Worm (Caenorhabditis elegans): ENCODE data around the gene ZK512.2.

Gene ZK512.2

DNA sequence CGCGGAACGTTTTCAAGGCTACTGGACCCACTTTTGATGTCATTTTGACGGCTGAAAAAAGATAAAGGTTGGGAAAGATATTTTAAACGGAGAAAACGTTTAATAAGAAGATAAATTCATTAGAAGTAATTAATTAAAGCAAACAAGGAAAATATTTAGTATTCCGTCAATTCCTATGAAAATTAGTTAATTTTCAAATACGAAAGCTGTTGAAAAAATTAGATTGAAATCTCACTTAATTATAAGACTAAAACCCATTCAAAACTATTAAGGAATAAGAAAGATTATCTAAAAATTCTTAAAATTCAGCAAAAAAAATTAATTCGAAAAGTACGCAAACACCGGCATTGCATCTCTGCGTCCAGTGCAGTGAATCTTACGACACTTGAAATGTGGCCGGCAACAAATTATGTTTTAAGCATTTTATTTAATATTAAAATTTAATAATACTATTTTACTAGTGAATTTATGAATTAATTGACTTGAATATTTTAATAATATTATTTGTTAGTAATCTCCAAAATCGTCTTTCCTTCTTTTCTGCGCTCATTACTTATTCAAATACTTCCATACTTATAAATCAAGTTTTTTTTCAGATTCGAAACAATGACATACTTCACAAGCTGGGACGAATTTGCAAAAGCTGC lies at the start of gene ZK512.2, which contains the start of gene ZK512.4:
Gene ZK512.2 (minus strand): TSS at position 51 of the 647 bp plus-strand sequence.
Gene ZK512.4 (plus strand): TSS at position 597 of the 647 bp plus-strand sequence.
- no peak for TF ChIP-seq unc-62 (GFP tag; optimal IDR thresholded peaks at IDR 0.05)

DNA sequence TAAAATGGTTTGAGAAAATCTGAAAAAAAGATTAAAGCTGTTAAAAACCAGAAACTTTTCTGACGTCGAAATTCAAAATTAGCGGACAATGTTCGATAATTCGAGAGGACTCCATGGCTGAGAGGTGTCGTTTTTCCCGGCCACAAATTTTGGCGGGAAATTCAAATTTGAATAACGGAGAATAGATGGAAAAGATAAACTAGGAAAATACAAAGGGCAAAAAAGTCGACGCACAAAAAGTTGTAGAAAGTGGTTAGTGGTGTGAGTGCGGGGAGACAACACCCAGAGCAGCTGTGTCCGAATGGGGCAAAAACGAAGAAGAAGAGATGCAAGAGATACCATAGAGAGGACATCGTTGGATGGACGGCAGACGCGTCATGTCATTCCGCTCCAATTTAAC lies 46.5 kb upstream of the ZK512.2 start, which contains the start of gene cls-3:
Gene cls-3 (minus strand): TSS at position 19 of the 400 bp plus-strand sequence.
- TF ChIP-seq unc-62 (GFP tag; optimal IDR thresholded peaks at IDR 0.05), result no peak

DNA sequence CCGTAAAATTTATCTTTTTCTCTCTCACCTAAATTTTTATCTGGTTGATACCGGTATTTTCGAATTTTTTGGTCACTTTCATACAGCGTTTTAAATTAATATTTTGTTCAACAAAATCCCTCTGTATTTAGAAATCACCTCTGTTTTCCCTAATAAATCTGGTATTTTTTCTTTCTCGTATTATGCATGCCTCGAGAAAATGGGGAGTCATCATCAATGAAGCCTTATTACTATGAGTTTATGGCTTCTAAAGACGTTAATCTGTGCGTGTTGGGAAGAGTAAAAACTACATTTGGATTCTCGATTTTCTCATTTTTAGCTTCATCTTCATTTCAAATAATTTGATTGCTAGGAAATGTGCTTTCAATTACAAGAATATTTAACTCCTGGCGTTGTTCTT lies 41.1 kb upstream of the ZK512.2 start, which contains the start of gene ZC84.7:
Gene ZC84.7 (plus strand): TSS at position 301 of the 400 bp plus-strand sequence.
- no peak for TF ChIP-seq unc-62 (GFP tag; optimal IDR thresholded peaks at IDR 0.05)

DNA sequence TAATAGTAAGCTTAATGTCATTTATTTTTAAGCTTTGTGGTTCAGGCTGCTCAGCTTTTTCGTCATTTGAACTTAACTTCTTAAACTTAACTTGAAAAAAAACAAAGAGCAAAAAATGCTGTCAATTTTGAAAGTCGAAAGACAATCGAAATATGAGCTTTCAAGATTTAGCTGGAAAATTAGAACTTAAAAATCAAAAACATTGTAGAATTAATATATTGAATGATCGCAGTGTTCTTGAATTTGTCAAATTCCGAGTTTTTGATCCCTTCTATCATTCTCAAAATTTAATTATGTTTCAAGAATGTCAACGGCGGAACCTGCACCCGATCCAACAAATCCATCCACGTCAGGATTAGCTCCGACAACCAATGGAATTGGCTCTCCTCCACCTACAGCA lies 36.7 kb upstream of the ZK512.2 start, which contains the start of gene tax-4:
Gene tax-4 (plus strand): TSS at position 301 of the 400 bp plus-strand sequence.
- TF ChIP-seq unc-62 (GFP tag; optimal IDR thresholded peaks at IDR 0.05), result no peak

DNA sequence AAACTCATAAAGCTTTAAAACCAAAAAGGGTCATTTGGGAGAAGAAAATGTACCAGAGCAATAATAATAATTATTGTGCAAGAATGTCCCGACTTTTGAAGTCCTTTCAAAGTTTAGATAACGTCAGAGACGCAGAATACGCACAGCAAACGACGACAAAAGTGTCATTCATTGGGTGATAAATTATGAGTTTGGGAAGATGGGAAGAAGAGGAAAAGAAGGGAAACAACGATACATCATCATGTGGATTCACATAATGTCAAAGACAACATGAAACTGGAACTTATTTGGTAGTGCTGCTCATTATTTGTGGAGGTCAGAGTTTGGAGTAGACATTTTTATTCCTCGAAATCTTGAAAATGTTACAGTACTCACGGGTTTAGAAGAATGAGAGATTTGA lies 33.3 kb upstream of the ZK512.2 start:
- no peak for TF ChIP-seq unc-62 (GFP tag; optimal IDR thresholded peaks at IDR 0.05)

DNA sequence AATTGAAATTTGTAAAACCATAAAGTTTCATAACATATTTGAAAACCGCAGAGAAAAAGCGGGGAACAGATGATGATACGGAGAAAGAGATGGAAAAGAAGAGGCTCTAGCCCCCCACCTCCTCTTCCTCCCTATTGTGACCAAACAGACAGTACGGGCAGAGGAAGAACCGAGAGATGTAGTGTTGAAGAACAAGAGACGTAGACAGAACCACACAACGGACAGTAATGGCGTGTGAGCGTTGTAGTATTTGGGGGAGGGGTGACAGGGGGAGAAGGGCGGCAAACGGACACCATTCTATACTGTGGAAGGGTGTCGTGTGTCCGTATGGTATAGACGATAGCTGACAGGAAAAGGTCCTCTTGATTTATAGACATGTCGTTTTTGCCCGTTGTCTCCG lies 31.4 kb upstream of the ZK512.2 start:
- TF ChIP-seq unc-62 (GFP tag; optimal IDR thresholded peaks at IDR 0.05), result no peak

DNA sequence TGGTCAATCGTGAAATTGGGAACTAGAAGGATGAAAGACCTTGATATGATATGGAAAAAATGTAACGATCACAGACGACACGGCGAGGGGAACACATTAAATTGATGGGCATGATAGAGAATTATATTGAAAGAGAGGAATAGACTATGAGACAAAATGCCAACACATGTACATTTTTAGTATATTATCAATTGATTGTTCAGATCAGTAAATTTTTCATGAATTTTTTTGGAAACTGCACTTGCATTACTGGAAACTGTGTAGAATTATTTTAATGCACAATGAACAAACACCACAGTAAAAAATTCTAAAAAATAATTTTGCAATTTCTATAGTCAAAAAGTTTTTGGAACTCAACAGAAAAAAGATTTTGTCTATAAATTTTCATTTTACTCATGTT lies 28.6 kb upstream of the ZK512.2 start:
- TF ChIP-seq unc-62 (GFP tag; optimal IDR thresholded peaks at IDR 0.05), result no peak

DNA sequence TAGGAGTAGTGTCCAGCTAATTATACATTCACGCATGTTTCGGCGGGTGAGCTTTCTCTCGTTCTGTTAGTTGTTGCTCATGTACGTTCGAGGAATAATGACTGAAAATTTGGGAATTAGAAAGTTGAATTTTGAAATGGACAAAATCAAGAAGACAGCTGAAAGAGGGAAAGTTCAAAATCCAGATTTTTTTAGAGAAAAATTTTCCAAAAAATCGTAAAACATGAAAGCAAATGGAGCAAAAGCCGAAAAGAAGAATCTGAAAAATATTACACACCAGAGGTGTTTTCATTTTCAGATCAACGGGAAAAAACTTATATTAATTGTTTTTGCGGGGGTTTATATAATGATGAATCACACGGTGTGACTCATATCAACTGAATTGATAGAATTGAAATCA lies 28.1 kb upstream of the ZK512.2 start, which contains the start of gene ina-1:
Gene ina-1 (minus strand): TSS at position 101 of the 400 bp plus-strand sequence.
- no peak for TF ChIP-seq unc-62 (GFP tag; optimal IDR thresholded peaks at IDR 0.05)

DNA sequence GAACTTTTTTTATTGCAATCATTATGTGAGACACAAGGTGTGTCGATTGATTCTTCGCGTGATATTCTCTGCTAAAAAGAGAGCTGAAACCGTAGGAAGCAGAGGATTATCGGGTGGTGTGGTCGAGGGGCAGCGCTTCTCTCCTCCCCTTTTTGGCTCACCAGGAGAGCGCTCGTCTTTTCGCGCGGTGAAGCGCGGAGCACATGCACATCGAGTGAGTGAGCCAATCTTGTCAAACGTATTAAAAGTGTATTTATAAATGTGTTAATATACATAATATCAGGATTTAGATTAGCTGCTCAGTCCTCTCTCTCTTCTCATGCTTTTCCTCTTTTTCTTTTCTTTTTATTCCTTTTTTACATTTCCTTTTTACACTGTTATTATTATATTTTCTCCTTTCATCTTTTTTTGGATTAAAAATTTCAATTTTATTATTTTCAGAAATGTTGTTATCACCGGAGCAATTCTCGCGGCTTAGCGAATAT lies 18.1 kb upstream of the ZK512.2 start, which contains the start of gene dgk-3:
Gene dgk-3 (plus strand): TSS at position 435 of the 485 bp plus-strand sequence.
- TF ChIP-seq unc-62 (GFP tag; optimal IDR thresholded peaks at IDR 0.05), result no peak

DNA sequence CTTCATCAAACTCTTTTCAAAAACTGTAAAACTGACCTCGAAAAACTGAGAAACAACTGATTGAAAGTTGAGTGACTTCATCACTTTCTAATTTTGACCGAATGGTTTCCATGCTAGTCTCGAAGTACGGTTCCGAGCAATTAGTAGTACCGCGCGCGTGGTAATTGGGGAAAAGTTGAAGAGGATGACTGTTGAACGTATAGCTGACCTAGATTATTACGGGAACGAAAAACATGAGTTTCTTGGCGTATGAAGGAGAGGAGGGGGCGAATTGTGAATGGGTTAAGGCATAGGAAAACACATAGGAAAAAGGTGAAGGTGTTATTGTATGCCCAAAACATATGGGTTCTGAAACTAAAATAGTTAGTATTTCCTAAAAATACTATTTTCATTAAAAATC lies 17.0 kb upstream of the ZK512.2 start, which contains the start of gene ptr-9:
Gene ptr-9 (minus strand): TSS at position 101 of the 400 bp plus-strand sequence.
- TF ChIP-seq unc-62 (GFP tag; optimal IDR thresholded peaks at IDR 0.05), result no peak

DNA sequence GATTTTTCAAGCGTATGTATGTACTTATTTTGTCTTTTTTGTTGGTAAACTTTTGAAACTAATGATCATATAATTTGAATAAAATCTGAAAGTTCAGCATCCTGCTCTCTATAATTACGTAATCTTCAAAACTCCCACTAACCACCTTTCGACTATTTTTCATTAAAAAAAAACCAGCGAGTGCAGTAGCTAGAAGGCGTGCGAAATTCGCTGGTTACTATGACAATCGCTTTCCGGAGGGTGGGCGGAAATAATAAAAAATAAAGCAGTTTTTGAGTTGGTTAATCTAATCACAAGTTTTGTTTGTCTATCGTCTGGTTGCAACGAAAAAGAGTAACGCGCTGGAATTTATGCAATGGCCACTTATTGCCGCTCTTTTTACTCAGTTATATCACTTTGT lies 10.2 kb upstream of the ZK512.2 start, which contains the start of gene irld-34:
Gene irld-34 (plus strand): TSS at position 301 of the 400 bp plus-strand sequence.
- TF ChIP-seq unc-62 (GFP tag; optimal IDR thresholded peaks at IDR 0.05), result no peak

DNA sequence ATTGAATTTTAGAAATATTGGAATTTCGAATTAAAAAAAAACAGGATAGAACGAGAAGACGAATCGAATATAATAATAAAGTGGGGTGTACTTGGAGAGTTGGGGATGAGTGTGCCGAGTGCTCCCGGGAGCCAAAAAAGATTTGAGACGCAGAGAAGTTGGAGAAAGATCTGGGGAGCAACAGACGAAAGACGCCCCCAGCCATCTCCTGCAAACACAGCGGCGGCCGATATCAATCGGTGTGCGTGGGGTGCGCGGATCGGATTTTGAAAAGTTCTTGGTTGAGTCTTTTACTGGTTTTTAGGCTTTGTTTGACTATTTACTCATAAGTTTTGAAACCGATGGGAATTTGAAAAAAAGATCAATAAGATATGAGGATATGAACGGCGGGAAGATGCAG lies 9.2 kb upstream of the ZK512.2 start, which contains the start of gene nhl-1:
Gene nhl-1 (minus strand): TSS at position 101 of the 400 bp plus-strand sequence.
- no peak for TF ChIP-seq unc-62 (GFP tag; optimal IDR thresholded peaks at IDR 0.05)

DNA sequence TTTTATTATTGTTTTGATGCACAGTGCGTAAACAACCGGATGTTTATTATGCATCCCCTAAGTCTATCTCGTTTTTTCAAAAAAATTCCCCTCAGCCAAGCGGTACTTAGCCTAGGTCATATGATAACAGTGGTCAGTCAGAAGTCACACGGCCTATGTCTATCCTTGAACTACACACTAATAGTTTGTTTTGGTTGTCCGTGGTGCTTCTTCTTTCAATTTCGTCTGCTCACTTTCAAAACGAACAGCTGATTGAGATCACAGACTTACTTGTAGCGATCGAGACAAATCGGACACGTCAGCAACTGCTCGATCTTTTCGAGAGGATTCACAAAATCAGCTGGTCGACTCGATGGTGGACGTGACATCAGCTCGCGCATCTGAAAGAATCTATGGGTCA lies 8.4 kb upstream of the ZK512.2 start:
- no peak for TF ChIP-seq unc-62 (GFP tag; optimal IDR thresholded peaks at IDR 0.05)

DNA sequence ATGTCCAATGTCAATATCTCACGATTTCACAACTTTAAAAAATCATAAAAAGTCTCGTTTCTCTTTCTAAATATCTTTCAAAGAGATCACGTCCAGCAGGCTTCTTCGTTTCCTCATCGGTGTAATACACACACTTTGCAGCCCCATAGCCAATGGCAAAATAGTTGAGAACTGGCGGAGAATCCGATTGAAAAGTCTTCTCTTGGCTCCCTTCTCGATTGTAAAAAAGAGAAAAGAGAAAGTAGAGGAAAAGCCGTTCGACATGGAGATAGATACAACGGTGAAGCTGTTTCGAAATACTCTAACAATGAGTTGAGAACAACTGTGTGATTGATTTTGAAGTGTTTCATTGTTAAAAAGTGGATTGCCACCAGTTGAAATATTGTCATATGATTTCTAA lies 7.2 kb upstream of the ZK512.2 start:
- no peak for TF ChIP-seq unc-62 (GFP tag; optimal IDR thresholded peaks at IDR 0.05)

DNA sequence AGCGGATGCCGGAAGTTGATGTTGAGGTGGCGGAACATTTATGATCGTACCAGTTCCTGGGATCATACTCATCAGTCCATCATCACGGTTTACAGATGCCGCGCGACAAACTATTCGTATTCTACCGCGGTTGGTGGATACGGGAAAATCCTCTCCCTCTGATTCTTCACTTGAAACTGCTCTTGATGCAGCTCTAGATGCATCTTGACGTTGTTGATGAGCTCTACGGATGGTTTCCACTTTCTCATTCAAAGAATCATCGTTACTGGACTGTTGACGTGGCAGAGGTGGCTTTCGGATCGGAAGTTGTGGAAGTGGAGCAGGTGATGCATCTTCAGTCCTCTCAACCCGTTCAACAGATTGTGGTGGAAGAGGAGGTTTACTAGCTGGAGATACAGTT lies 4.5 kb upstream of the ZK512.2 start:
- TF ChIP-seq unc-62 (GFP tag; optimal IDR thresholded peaks at IDR 0.05), result no peak

DNA sequence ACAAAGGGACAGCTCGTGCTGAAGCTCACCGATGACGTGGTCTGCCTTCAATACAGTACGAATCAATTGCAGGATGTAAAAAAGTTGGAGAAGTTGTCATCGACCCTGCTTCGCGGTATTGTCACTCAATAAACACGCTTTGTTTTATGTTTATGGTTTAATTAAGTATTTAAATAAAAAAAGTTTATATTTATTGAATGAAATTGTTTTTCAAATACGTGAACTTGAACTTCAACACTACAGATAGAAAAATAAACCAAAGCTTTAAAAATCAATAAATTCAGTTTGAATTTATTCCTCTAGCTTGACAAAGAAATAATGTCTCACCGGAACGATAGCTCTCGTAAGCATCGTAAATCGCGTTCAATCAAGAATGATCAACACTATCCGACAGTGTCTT lies 1.2 kb upstream of the ZK512.2 start, which contains the start of gene ZK512.8:
Gene ZK512.8 (plus strand): TSS at position 301 of the 400 bp plus-strand sequence.
- no peak for TF ChIP-seq unc-62 (GFP tag; optimal IDR thresholded peaks at IDR 0.05)

DNA sequence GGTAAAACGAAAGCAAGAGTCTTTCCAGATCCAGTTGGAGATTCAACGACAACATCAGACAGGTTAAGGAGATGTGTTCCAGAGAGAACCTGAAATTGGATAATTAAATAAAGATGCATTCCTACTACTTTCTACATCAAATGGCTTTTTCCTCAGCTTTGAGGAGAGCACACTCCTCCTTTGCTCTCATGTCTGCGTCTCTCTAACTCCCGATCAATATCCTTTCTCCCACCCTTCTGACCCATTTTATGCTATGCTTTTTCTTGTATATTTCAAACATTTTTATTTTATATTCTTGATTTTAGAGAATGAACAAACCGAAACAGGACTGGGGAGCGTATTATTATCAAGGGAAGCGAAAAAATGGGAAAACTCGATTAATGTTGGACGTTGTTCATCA lies 683 bp downstream of the ZK512.2 start, which contains the start of gene ZK512.11:
Gene ZK512.11 (plus strand): TSS at position 301 of the 400 bp plus-strand sequence.
- TF ChIP-seq unc-62 (GFP tag; optimal IDR thresholded peaks at IDR 0.05), result no peak
